Worm (Caenorhabditis elegans) whole organism, L4 larva: ENCODE data around the gene lurp-2.

ENCODE experiments used
- F10B5.3 ChIP-seq: sonication (generic microtip); optimal IDR thresholded peaks from 2 replicates; lab custom pipeline; 2016; ENCODE audit warnings: mild to moderate bottlenecking, missing genetic modification characterization, missing compliant biosample characterization
- F44E2.7 ChIP-seq: fragments of 200-800 bp; sonication (Bioruptor generic); IDR thresholded peaks from 2 replicates; pipeline ENCODE4 v2.1.2; 2022; ENCODE audit warnings: missing genetic modification characterization, missing compliant biosample characterization
- T26A8.4 ChIP-seq: fragments of 200-800 bp; sonication (Bioruptor generic); IDR thresholded peaks from 2 replicates; pipeline ENCODE4 v1.3.6; 2022; ENCODE audit warnings: missing genetic modification characterization, missing compliant biosample characterization
- Y105C5A.15 ChIP-seq: fragments of 200-800 bp; sonication (Bioruptor generic); IDR thresholded peaks from 2 replicates; pipeline ENCODE4 v1.3.6; 2022; ENCODE audit warnings: missing genetic modification characterization, missing compliant biosample characterization
- Y5F2A.4 ChIP-seq: fragments of 200-800 bp; sonication (Bioruptor generic); optimal IDR thresholded peaks from 2 replicates; lab custom pipeline; 2018; ENCODE audit warnings: mild to moderate bottlenecking, missing genetic modification characterization, missing compliant biosample characterization
- ZK546.5 ChIP-seq, 2 experiments: sonication (generic microtip); optimal IDR thresholded peaks; 2 replicates each; lab custom pipeline; 2017; ENCODE audit warnings: missing biosample characterization in 2 of 2, missing genetic modification characterization in 2 of 2
- aha-1 ChIP-seq: fragments of 150-350 bp; peaks from one replicate; lab custom pipeline; 2014; ENCODE audit warnings: missing biosample characterization, missing genetic modification characterization
- aly-2 ChIP-seq: sonication (generic microtip); optimal IDR thresholded peaks from 2 replicates; lab custom pipeline; 2018; ENCODE audit warnings: missing biosample characterization, missing genetic modification characterization
- attf-4 ChIP-seq: sonication (generic microtip); optimal IDR thresholded peaks from 3 replicates; lab custom pipeline; 2017; ENCODE audit warnings: missing biosample characterization, missing genetic modification characterization
- ceh-32 ChIP-seq: sonication (generic microtip); optimal IDR thresholded peaks from 2 replicates; lab custom pipeline; 2016; ENCODE audit warnings: mild to moderate bottlenecking, missing genetic modification characterization, missing compliant biosample characterization; ENCODE audit not compliant: poor library complexity
- ceh-62 ChIP-seq: sonication (generic microtip); optimal IDR thresholded peaks from 2 replicates; lab custom pipeline; 2017; ENCODE audit warnings: missing biosample characterization, missing genetic modification characterization
- ceh-82 ChIP-seq: sonication (generic microtip); optimal IDR thresholded peaks from 2 replicates; lab custom pipeline; 2017; ENCODE audit warnings: missing biosample characterization, missing genetic modification characterization
- ces-1 ChIP-seq: fragments of 150-350 bp; sonication (generic microtip); optimal IDR thresholded peaks from 4 replicates; lab custom pipeline; 2014; ENCODE audit warnings: missing biosample characterization, missing genetic modification reagents, missing genetic modification characterization
- ctbp-1 ChIP-seq: fragments of 200-800 bp; sonication (Bioruptor generic); IDR thresholded peaks from 2 replicates; pipeline ENCODE4 v1.3.6; 2022; ENCODE audit warnings: missing genetic modification reagents, missing genetic modification characterization, missing compliant biosample characterization
- daf-12 ChIP-seq: fragments of 150-350 bp; optimal IDR thresholded peaks from 2 replicates; lab custom pipeline; 2014; ENCODE audit warnings: missing biosample characterization, missing genetic modification reagents, missing genetic modification characterization
- daf-16 ChIP-seq, 3 experiments: sonication (generic microtip); optimal IDR thresholded peaks; 2 replicates each; lab custom pipeline; 2016 to 2017; ENCODE audit warnings: missing genetic modification characterization in 3 of 3, missing genetic modification reagents in 3 of 3, mild to moderate bottlenecking in 2 of 3, missing compliant biosample characterization in 2 of 3, missing biosample characterization in 1 of 3, moderate library complexity in 1 of 3
- daf-19 ChIP-seq: fragments of 200-800 bp; sonication (Bioruptor generic); conservative IDR thresholded peaks from 2 replicates; pipeline ENCODE4 v1.3.6; 2022; ENCODE audit warnings: missing genetic modification characterization, missing compliant biosample characterization
- daf-8 ChIP-seq: fragments of 200-800 bp; sonication (Bioruptor generic); IDR thresholded peaks from 2 replicates; pipeline ENCODE4 v1.3.6; 2022; ENCODE audit warnings: missing genetic modification characterization, missing compliant biosample characterization
- dpl-1 ChIP-seq: fragments of 150-350 bp; optimal IDR thresholded peaks from 2 replicates; lab custom pipeline; 2014; ENCODE audit warnings: missing biosample characterization, missing genetic modification reagents, missing genetic modification characterization
- duxl-1 ChIP-seq: sonication (generic microtip); optimal IDR thresholded peaks from 2 replicates; lab custom pipeline; 2016; ENCODE audit warnings: mild to moderate bottlenecking, missing genetic modification characterization, moderate library complexity, missing compliant biosample characterization; ENCODE audit not compliant: poor library complexity
- dve-1 ChIP-seq: sonication (generic microtip); optimal IDR thresholded peaks from 2 replicates; lab custom pipeline; 2017; ENCODE audit warnings: antibody characterized with exemption, mild to moderate bottlenecking, missing genetic modification characterization, missing compliant biosample characterization; ENCODE audit not compliant: insufficient read depth
- egl-27 ChIP-seq: sonication (generic microtip); optimal IDR thresholded peaks from 3 replicates; lab custom pipeline; 2017; ENCODE audit warnings: missing biosample characterization, missing genetic modification reagents, missing genetic modification characterization
- fkh-10 ChIP-seq: fragments of 150-350 bp; optimal IDR thresholded peaks from 2 replicates; lab custom pipeline; 2014; ENCODE audit warnings: missing biosample characterization, missing genetic modification reagents, missing genetic modification characterization
- fos-1 ChIP-seq: fragments of 150-350 bp; optimal IDR thresholded peaks from 2 replicates; lab custom pipeline; 2014; ENCODE audit warnings: missing biosample characterization, missing genetic modification characterization
- hif-1 ChIP-seq, 2 experiments: sonication (generic microtip); optimal IDR thresholded peaks; 2 replicates each; lab custom pipeline; 2016 to 2017; ENCODE audit warnings: missing compliant biosample characterization in 2 of 2, missing genetic modification characterization in 2 of 2, missing genetic modification reagents in 2 of 2, missing genotype in 2 of 2, mild to moderate bottlenecking in 1 of 2
- hlh-11 ChIP-seq: fragments of 200-800 bp; sonication (Bioruptor generic); optimal IDR thresholded peaks from 2 replicates; lab custom pipeline; 2018; ENCODE audit warnings: mild to moderate bottlenecking, missing genetic modification characterization, missing compliant biosample characterization
- lim-7 ChIP-seq: fragments of 200-800 bp; sonication (Bioruptor generic); IDR thresholded peaks from 2 replicates; pipeline ENCODE4 v1.3.6; 2022; ENCODE audit warnings: missing genetic modification characterization, missing compliant biosample characterization
- lir-3 ChIP-seq: sonication (generic microtip); optimal IDR thresholded peaks from 2 replicates; lab custom pipeline; 2016; ENCODE audit warnings: mild to moderate bottlenecking, missing genetic modification characterization, missing compliant biosample characterization
- lsy-2 ChIP-seq, 2 experiments: fragments of 150-350 bp in 1 of 2; sonication (generic microtip) in 1 of 2; optimal IDR thresholded peaks; 2 replicates each; lab custom pipeline; 2014 to 2017; ENCODE audit warnings: missing biosample characterization in 2 of 2, missing genetic modification characterization in 2 of 2
- madf-9 ChIP-seq: fragments of 200-800 bp; sonication (Bioruptor generic); conservative IDR thresholded peaks from 2 replicates; pipeline ENCODE4 v1.3.6; 2022; ENCODE audit warnings: missing genetic modification reagents, missing genetic modification characterization, missing compliant biosample characterization
- mep-1 ChIP-seq: fragments of 150-350 bp; sonication (generic microtip); optimal IDR thresholded peaks from 3 replicates; lab custom pipeline; 2014; ENCODE audit warnings: missing biosample characterization, missing genetic modification characterization
- nhr-111 ChIP-seq: fragments of 200-800 bp; sonication (Bioruptor generic); optimal IDR thresholded peaks from 2 replicates; lab custom pipeline; 2018; ENCODE audit warnings: mild to moderate bottlenecking, missing genetic modification characterization, missing compliant biosample characterization
- nhr-76 ChIP-seq: fragments of 150-350 bp; optimal IDR thresholded peaks from 2 replicates; lab custom pipeline; 2014; ENCODE audit warnings: missing biosample characterization, missing genetic modification characterization
- nhr-77 ChIP-seq: fragments of 150-350 bp; optimal IDR thresholded peaks from 2 replicates; lab custom pipeline; 2014; ENCODE audit warnings: missing biosample characterization, missing genetic modification characterization
- pha-4 ChIP-seq, 2 experiments: fragments of 150-350 bp in 1 of 2; fragments of 200-800 bp in 1 of 2; sonication (Bioruptor generic) in 1 of 2; IDR thresholded peaks in 1 of 2; optimal IDR thresholded peaks in 1 of 2; 2 replicates each; pipeline versions ENCODE4 v1.3.6 to Lab custom; 2014 to 2022; ENCODE audit warnings: missing genetic modification characterization in 2 of 2, missing genetic modification reagents in 2 of 2, missing biosample characterization in 1 of 2, missing compliant biosample characterization in 1 of 2
- rbr-2 ChIP-seq: sonication (generic microtip); optimal IDR thresholded peaks from 2 replicates; lab custom pipeline; 2016; ENCODE audit warnings: missing genotype, missing genetic modification characterization, missing compliant biosample characterization
- saeg-2 ChIP-seq: fragments of 200-800 bp; sonication (Bioruptor generic); IDR thresholded peaks from 2 replicates; pipeline ENCODE4 v1.3.6; 2022; ENCODE audit warnings: missing genetic modification reagents, missing genetic modification characterization, missing compliant biosample characterization
- set-16 ChIP-seq: fragments of 200-800 bp; sonication (Bioruptor generic); IDR thresholded peaks from 2 replicates; pipeline ENCODE4 v1.3.6; 2022; ENCODE audit warnings: missing genetic modification reagents, missing genetic modification characterization, missing compliant biosample characterization
- snpc-1.2 ChIP-seq: fragments of 200-800 bp; sonication (Bioruptor generic); IDR thresholded peaks from 2 replicates; pipeline ENCODE4 v1.3.6; 2022; ENCODE audit warnings: missing genetic modification reagents, missing genetic modification characterization, missing compliant biosample characterization
- snpc-4 ChIP-seq: fragments of 150-350 bp; optimal IDR thresholded peaks from 2 replicates; lab custom pipeline; 2014; ENCODE audit warnings: missing biosample characterization, missing genetic modification characterization
- spr-1 ChIP-seq: sonication (generic microtip); optimal IDR thresholded peaks from 2 replicates; lab custom pipeline; 2016; ENCODE audit warnings: mild to moderate bottlenecking, missing genetic modification characterization, missing compliant biosample characterization
- tag-97 ChIP-seq: fragments of 200-800 bp; sonication (Bioruptor generic); IDR thresholded peaks from 2 replicates; pipeline ENCODE4 v1.3.6; 2022; ENCODE audit warnings: missing genetic modification characterization, missing compliant biosample characterization
- unc-130 ChIP-seq: sonication (generic microtip); optimal IDR thresholded peaks from 2 replicates; lab custom pipeline; 2016; ENCODE audit warnings: missing genetic modification reagents, missing genetic modification characterization, missing compliant biosample characterization
- unc-62 ChIP-seq, 3 experiments: fragments of 150-350 bp in 1 of 3; sonication (generic microtip); optimal IDR thresholded peaks in 2 of 3; peaks in 1 of 3; 1 replicate in 1 of 3; 2 replicates in 2 of 3; lab custom pipeline; 2014 to 2017; ENCODE audit warnings: missing biosample characterization in 3 of 3, missing genetic modification characterization in 3 of 3, missing genetic modification reagents in 3 of 3, missing genotype in 1 of 3
- vab-7 ChIP-seq: fragments of 200-800 bp; sonication (Bioruptor generic); IDR thresholded peaks from 2 replicates; pipeline ENCODE4 v1.3.6; 2022; ENCODE audit warnings: missing genetic modification reagents, missing genetic modification characterization, missing compliant biosample characterization
- zag-1 ChIP-seq: fragments of 150-350 bp; optimal IDR thresholded peaks from 2 replicates; lab custom pipeline; 2014; ENCODE audit warnings: missing biosample characterization, missing genetic modification characterization
- zfp-3 ChIP-seq: fragments of 200-800 bp; sonication (Bioruptor generic); conservative IDR thresholded peaks from 2 replicates; pipeline ENCODE4 v1.3.6; 2022; ENCODE audit warnings: missing genetic modification reagents, missing genetic modification characterization, missing compliant biosample characterization
- ztf-11 ChIP-seq: fragments of 150-350 bp; optimal IDR thresholded peaks from 2 replicates; lab custom pipeline; 2014; ENCODE audit warnings: missing biosample characterization, missing genetic modification characterization

The lurp-2 gene

ce11 chrV:13464123-13464522 is 10.7 kb downstream of the lurp-2 start:
- TF ChIP-seq lim-7 (GFP tag; lab: Robert Waterston, UW) (no peak), hif-1 (tag; optimal IDR thresholded peaks at IDR 0.05; lab: Kevin White, UChicago) (no peak), ctbp-1 (no peak), lsy-2 (tag; optimal IDR thresholded peaks at IDR 0.05; lab: Kevin White, UChicago) (no peak), F10B5.3 (tag; lab: Kevin White, UChicago) (no peak), fos-1 (no peak), F44E2.7 (GFP tag; lab: Robert Waterston, UW) (no peak), daf-16 (GFP tag; optimal IDR thresholded peaks at IDR 0.05; lab: Kevin White, UChicago) (no peak), daf-16 (tag; optimal IDR thresholded peaks at IDR 0.05; lab: Kevin White, UChicago) (peak; percentile 4), Y5F2A.4 (GFP tag; lab: Kevin White, UChicago) (no peak), dpl-1 (GFP tag; lab: Kevin White, UChicago) (no peak), mep-1 (peak; percentile 27), ces-1 (GFP tag; lab: Kevin White, UChicago) (peak; percentile 18), saeg-2 (no peak), pha-4 (GFP tag; IDR thresholded peaks at IDR 0.05; lab: Robert Waterston, UW) (no peak), pha-4 (tag; optimal IDR thresholded peaks at IDR 0.05; lab: Kevin White, UChicago) (no peak), aha-1 (tag; lab: Kevin White, UChicago) (peak; percentile 54), fkh-10 (GFP tag; lab: Kevin White, UChicago) (no peak), unc-62 (GFP tag; optimal IDR thresholded peaks at IDR 0.05 in 1 of 2; lab: Kevin White, UChicago) (no peak), unc-62 (tag; optimal IDR thresholded peaks at IDR 0.05; lab: Kevin White, UChicago) (no peak), attf-4 (tag; lab: Kevin White, UChicago) (no peak), unc-130 (GFP tag; lab: Kevin White, UChicago) (no peak)
- TF ChIP-seq, all 104 proteins: peak for 4

- TF ChIP-seq zfp-3 (peak; percentile 62; the same call in 1 of the 2 replicates), set-16 (GFP tag; lab: Robert Waterston, UW) (no peak), nhr-77 (tag; lab: Kevin White, UChicago) (peak; percentile 58), ceh-32 (no peak), dpl-1 (GFP tag; lab: Kevin White, UChicago) (peak; percentile 77), daf-12 (tag; lab: Kevin White, UChicago) (no peak), snpc-1.2 (GFP tag; lab: Robert Waterston, UW) (no peak; the same call in 1 of the 2 replicates), lir-3 (peak; percentile 1), nhr-111 (GFP tag; lab: Kevin White, UChicago) (peak; percentile 45), zag-1 (no peak), Y105C5A.15 (GFP tag; lab: Robert Waterston, UW) (no peak), snpc-4 (tag; lab: Kevin White, UChicago) (no peak), tag-97 (peak; percentile 90; the same call in 1 of the 2 replicates), aly-2 (tag; lab: Kevin White, UChicago) (no peak), ztf-11 (tag; lab: Kevin White, UChicago) (no peak), rbr-2 (tag; lab: Kevin White, UChicago) (peak; percentile 81), mep-1 (peak; percentile 65), hlh-11 (tag; lab: Kevin White, UChicago) (peak; percentile 66), nhr-76 (tag; lab: Kevin White, UChicago) (no peak), duxl-1 (tag; lab: Kevin White, UChicago) (peak; percentile 88), ces-1 (GFP tag; lab: Kevin White, UChicago) (no peak), spr-1 (tag; lab: Kevin White, UChicago) (peak; percentile 59), daf-8 (GFP tag; lab: Robert Waterston, UW) (no peak), dve-1 (tag; lab: Kevin White, UChicago) (peak; percentile 81), ceh-82 (tag; lab: Kevin White, UChicago) (no peak), ZK546.5 (tag; optimal IDR thresholded peaks at IDR 0.05; lab: Kevin White, UChicago) (no peak), vab-7 (GFP tag; lab: Robert Waterston, UW) (peak; percentile 57; the same call in 1 of the 2 replicates), madf-9 (GFP tag; lab: Robert Waterston, UW) (peak; percentile 93), ceh-62 (tag; lab: Kevin White, UChicago) (no peak), daf-19 (GFP tag; lab: Robert Waterston, UW) (0 out of 2 replicates have a peak, but pooled peaks have one; percentile 33), T26A8.4 (GFP tag; lab: Robert Waterston, UW) (peak; percentile 84), egl-27 (tag; lab: Kevin White, UChicago) (no peak)
These were observed 14.8 kb downstream of the lurp-2 start, which contains the start of the genes F25H9.6 and F25H9.7 for ce11 chrV:13468190-13468765. Gene F25H9.6 (minus strand): TSS chrV:13468361. Gene F25H9.7 (plus strand): TSS chrV:13468376.
